Worm (Caenorhabditis elegans): Measurements from ENCODE around the gene C10C5.7.

- TF ChIP-seq dve-1 (tag; optimal IDR thresholded peaks at IDR 0.05) (no peak), elt-2 (tag; optimal IDR thresholded peaks at IDR 0.05) (no peak), F13H6.1 (tag; optimal IDR thresholded peaks at IDR 0.05) (no peak), K02D7.2 (tag; optimal IDR thresholded peaks at IDR 0.05) (no peak), ceh-45 (GFP tag; IDR thresholded peaks at IDR 0.05) (no peak), pha-2 (tag; optimal IDR thresholded peaks at IDR 0.05) (no peak), dmd-4 (tag; optimal IDR thresholded peaks at IDR 0.05; ENCODE audit: borderline replicate concordance) (no peak), pag-3 (tag; optimal IDR thresholded peaks at IDR 0.05; ENCODE audit: borderline replicate concordance) (no peak), nhr-11 (tag; optimal IDR thresholded peaks at IDR 0.05) (no peak), ref-2 (tag; optimal IDR thresholded peaks at IDR 0.05) (no peak)
Observed at ce11 chrIV:9376550-9376949, 8.4 kb upstream of the C10C5.7 start.

Measured in whole organism, late embryonic.